Worm (Caenorhabditis elegans) whole organism, L1 larva: ENCODE results near the gene Y54G2A.52.

ENCODE experiments used
- ama-1 ChIP-seq: fragments of 150-350 bp; optimal IDR thresholded peaks from 2 replicates; lab custom pipeline; 2014
- blmp-1 ChIP-seq: fragments of 150-350 bp; optimal IDR thresholded peaks from 2 replicates; lab custom pipeline; 2014; ENCODE audit warnings: missing biosample characterization, missing genetic modification characterization
- ceh-82 ChIP-seq, 3 experiments: fragments of 150-350 bp in 1 of 3; sonication (generic microtip) in 2 of 3; optimal IDR thresholded peaks; 2 replicates each; lab custom pipeline; 2014 to 2017; ENCODE audit warnings: missing biosample characterization in 3 of 3, missing genetic modification characterization in 3 of 3
- ceh-88 ChIP-seq: fragments of 200-800 bp; sonication (Bioruptor generic); IDR thresholded peaks from 2 replicates; pipeline ENCODE4 v1.3.6; 2022; ENCODE audit warnings: missing genetic modification characterization, missing compliant biosample characterization
- dpl-1 ChIP-seq, 3 experiments: fragments of 150-350 bp in 2 of 3; sonication (generic microtip) in 1 of 3; optimal IDR thresholded peaks; 2 replicates each; lab custom pipeline; 2014 to 2017; ENCODE audit warnings: missing biosample characterization in 3 of 3, missing genetic modification characterization in 3 of 3, missing genetic modification reagents in 3 of 3
- efl-1 ChIP-seq, 4 experiments: fragments of 150-350 bp; optimal IDR thresholded peaks in 3 of 4; peaks in 1 of 4; 1 replicate in 1 of 4; 2 replicates in 3 of 4; lab custom pipeline; 2014; ENCODE audit warnings: missing biosample characterization in 2 of 4, missing genetic modification characterization in 2 of 4, missing genetic modification reagents in 2 of 4
- efl-3 ChIP-seq: fragments of 200-800 bp; sonication (Bioruptor generic); optimal IDR thresholded peaks from 2 replicates; lab custom pipeline; 2018; ENCODE audit warnings: mild to moderate bottlenecking, missing genetic modification characterization, missing compliant biosample characterization
- egl-13 ChIP-seq: sonication (generic microtip); optimal IDR thresholded peaks from 2 replicates; lab custom pipeline; 2016; ENCODE audit warnings: missing genotype, missing genetic modification reagents, missing genetic modification characterization, missing compliant biosample characterization
- egl-27 ChIP-seq, 2 experiments: fragments of 150-350 bp in 1 of 2; sonication (generic microtip); optimal IDR thresholded peaks; 3 replicates each; lab custom pipeline; 2017 to 2018; ENCODE audit warnings: missing biosample characterization in 2 of 2, missing genetic modification characterization in 2 of 2, missing genetic modification reagents in 2 of 2
- elt-2 ChIP-seq: sonication (generic microtip); optimal IDR thresholded peaks from 2 replicates; lab custom pipeline; 2016; ENCODE audit warnings: missing genetic modification characterization, mild to moderate bottlenecking, inconsistent platforms, missing compliant biosample characterization, missing genetic modification reagents
- ets-5 ChIP-seq: fragments of 200-800 bp; sonication (Bioruptor generic); IDR thresholded peaks from 2 replicates; pipeline ENCODE4 v1.3.6; 2022; ENCODE audit warnings: missing genetic modification characterization, missing compliant biosample characterization
- fkh-10 ChIP-seq: sonication (generic microtip); optimal IDR thresholded peaks from 2 replicates; lab custom pipeline; 2017; ENCODE audit warnings: missing biosample characterization, missing genetic modification reagents, missing genetic modification characterization
- fos-1 ChIP-seq: fragments of 150-350 bp; optimal IDR thresholded peaks from 2 replicates; lab custom pipeline; 2014; ENCODE audit warnings: missing biosample characterization, missing genetic modification characterization
- grh-1 ChIP-seq: fragments of 200-800 bp; sonication (Bioruptor generic); IDR thresholded peaks from 2 replicates; pipeline ENCODE4 v1.3.6; 2022; ENCODE audit warnings: missing genetic modification reagents, missing genetic modification characterization, missing compliant biosample characterization
- jun-1 ChIP-seq: fragments of 150-350 bp; optimal IDR thresholded peaks from 2 replicates; lab custom pipeline; 2014; ENCODE audit warnings: missing biosample characterization, missing genetic modification reagents, missing genetic modification characterization
- lin-14 ChIP-seq: fragments of 200-800 bp; sonication (Bioruptor generic); optimal IDR thresholded peaks from 2 replicates; lab custom pipeline; 2018; ENCODE audit warnings: mild to moderate bottlenecking, missing genetic modification characterization, moderate library complexity, missing compliant biosample characterization
- lin-15B ChIP-seq: fragments of 150-350 bp; sonication (generic microtip); optimal IDR thresholded peaks from 3 replicates; lab custom pipeline; 2014; ENCODE audit warnings: missing biosample characterization, missing genetic modification characterization
- lin-35 ChIP-seq, 2 experiments: fragments of 150-350 bp; optimal IDR thresholded peaks; 2 replicates each; lab custom pipeline; 2014; ENCODE audit warnings: missing biosample characterization in 2 of 2, missing genetic modification characterization in 2 of 2, missing genetic modification reagents in 2 of 2
- mep-1 ChIP-seq: fragments of 150-350 bp; optimal IDR thresholded peaks from 2 replicates; lab custom pipeline; 2014; ENCODE audit warnings: missing biosample characterization, missing genetic modification characterization
- nhr-12 ChIP-seq: sonication (generic microtip); optimal IDR thresholded peaks from 2 replicates; lab custom pipeline; 2017; ENCODE audit warnings: missing biosample characterization, missing genetic modification characterization
- nhr-19 ChIP-seq: fragments of 200-800 bp; sonication (Bioruptor generic); conservative IDR thresholded peaks from 2 replicates; pipeline ENCODE4 v1.3.6; 2022; ENCODE audit warnings: missing genetic modification characterization, missing compliant biosample characterization
- nhr-237 ChIP-seq: fragments of 150-350 bp; optimal IDR thresholded peaks from 2 replicates; lab custom pipeline; 2014; ENCODE audit warnings: missing biosample characterization, missing genetic modification characterization
- nhr-28 ChIP-seq: fragments of 150-350 bp; optimal IDR thresholded peaks from 2 replicates; lab custom pipeline; 2014; ENCODE audit warnings: missing biosample characterization, missing genetic modification characterization
- nhr-85 ChIP-seq: sonication (generic microtip); peaks from one replicate; lab custom pipeline; 2016; ENCODE audit warnings: missing genetic modification characterization, inconsistent platforms, missing compliant biosample characterization
- pax-3 ChIP-seq: fragments of 200-800 bp; sonication (Bioruptor generic); optimal IDR thresholded peaks from 2 replicates; lab custom pipeline; 2018; ENCODE audit warnings: mild to moderate bottlenecking, missing genetic modification characterization, moderate library complexity, missing compliant biosample characterization
- pqm-1 ChIP-seq: sonication (generic microtip); optimal IDR thresholded peaks from 3 replicates; lab custom pipeline; 2017; ENCODE audit warnings: missing biosample characterization, missing genetic modification characterization
- snpc-4 ChIP-seq: fragments of 150-350 bp; optimal IDR thresholded peaks from 2 replicates; lab custom pipeline; 2014; ENCODE audit warnings: missing biosample characterization, missing genetic modification characterization
- sup-37 ChIP-seq: fragments of 200-800 bp; sonication (Bioruptor generic); optimal IDR thresholded peaks from 2 replicates; lab custom pipeline; 2018; ENCODE audit warnings: mild to moderate bottlenecking, missing genetic modification characterization, missing compliant biosample characterization
- swsn-7 ChIP-seq: sonication (generic microtip); optimal IDR thresholded peaks from 2 replicates; lab custom pipeline; 2016; ENCODE audit warnings: missing genetic modification characterization, missing compliant biosample characterization
- unc-130 ChIP-seq: fragments of 150-350 bp; optimal IDR thresholded peaks from 2 replicates; lab custom pipeline; 2017; ENCODE audit warnings: missing biosample characterization, missing genetic modification characterization, inconsistent platforms
- unc-86 ChIP-seq: sonication (generic microtip); optimal IDR thresholded peaks from 2 replicates; lab custom pipeline; 2016; ENCODE audit warnings: missing genetic modification characterization, missing compliant biosample characterization
- unc-98 ChIP-seq: fragments of 200-800 bp; sonication (Bioruptor generic); IDR thresholded peaks from 2 replicates; pipeline ENCODE4 v1.3.6; 2022; ENCODE audit warnings: missing genetic modification characterization, missing compliant biosample characterization

Gene Y54G2A.52

DNA sequence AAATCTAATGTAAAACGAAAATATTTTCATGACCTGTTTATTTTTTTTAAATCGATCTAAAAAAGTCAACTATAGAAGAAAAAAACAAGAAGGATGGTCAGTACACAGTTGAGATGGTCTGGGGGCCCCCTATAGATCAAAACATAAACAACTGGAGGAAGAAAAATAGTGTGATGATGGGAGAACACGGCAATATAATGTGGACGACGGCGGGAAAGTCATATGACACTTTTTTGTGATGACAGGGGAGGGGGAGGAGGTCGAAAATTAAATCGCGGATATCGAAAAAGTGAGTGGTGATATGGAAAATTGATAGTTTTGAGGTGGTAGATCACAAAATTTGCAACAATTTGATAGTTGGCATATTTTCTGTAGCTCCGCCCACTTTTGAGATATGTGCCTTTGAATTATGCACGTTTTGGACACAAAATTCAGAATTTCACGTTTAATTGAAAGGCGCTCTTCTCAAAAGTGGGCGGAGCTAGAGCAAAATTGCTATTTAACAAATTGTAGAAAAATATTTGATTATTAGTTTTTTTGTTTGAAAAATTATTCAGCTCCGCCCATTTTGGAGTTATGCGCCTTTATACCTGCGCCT is 25.0 kb downstream of the Y54G2A.52 start (continued):
- TF ChIP-seq efl-1 (optimal IDR thresholded peaks at IDR 0.05; lab: Kevin White, UChicago): no peak
- TF ChIP-seq efl-1 (GFP tag; optimal IDR thresholded peaks at IDR 0.05 in 1 of 2; lab: Kevin White, UChicago): peak; percentile 11 to 64
- TF ChIP-seq egl-13 (tag; lab: Kevin White, UChicago): no peak
- no peak for TF ChIP-seq nhr-12 (tag; lab: Kevin White, UChicago)
- TF ChIP-seq nhr-237 (tag; lab: Kevin White, UChicago): no peak
- TF ChIP-seq ama-1 (lab: Kevin White, UChicago): peak; percentile 73
- no peak for TF ChIP-seq unc-98 (GFP tag; lab: Robert Waterston, UW)
- TF ChIP-seq swsn-7: peak; percentile 19
- TF ChIP-seq ceh-82 (tag; optimal IDR thresholded peaks at IDR 0.05; lab: Kevin White, UChicago): no peak
- no peak for TF ChIP-seq efl-3 (GFP tag; lab: Kevin White, UChicago)
- no peak for TF ChIP-seq lin-15B
- no peak for TF ChIP-seq pqm-1
- TF ChIP-seq ceh-88 (GFP tag; lab: Robert Waterston, UW): no peak

DNA sequence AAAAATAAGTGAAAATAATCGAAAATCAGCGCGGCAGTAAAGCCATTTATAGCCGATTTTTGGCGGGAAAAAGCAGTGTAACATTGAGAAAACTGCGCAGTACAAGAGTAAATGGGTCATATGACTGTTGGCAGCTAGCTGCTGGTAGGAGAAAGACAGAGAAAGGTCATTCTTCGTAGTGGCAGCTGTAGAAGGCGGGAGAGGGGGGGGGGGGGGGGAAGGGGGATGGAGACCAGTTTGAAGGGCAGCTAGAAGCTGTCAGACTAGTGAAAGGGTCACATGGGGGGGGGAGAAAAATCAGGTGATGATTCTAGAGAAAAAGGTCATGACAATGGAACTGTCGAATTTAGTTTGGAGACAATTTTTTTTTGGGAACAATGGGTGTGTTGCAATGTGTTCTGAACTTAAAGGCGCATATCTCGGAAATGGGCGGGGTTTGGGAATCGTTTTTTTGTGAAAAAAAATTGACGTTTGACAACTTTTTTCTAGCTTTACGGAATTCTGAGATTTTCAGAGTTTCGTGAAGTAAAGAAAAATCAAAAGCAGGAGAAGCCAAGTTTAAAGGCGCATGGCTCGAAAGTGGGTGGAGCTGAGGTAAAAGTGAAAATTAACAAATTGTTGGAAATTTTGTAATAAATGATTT is 26.2 kb downstream of the Y54G2A.52 start:
- peak; percentile 28 for TF ChIP-seq mep-1 (tag; lab: Kevin White, UChicago)
- TF ChIP-seq dpl-1 (GFP tag; optimal IDR thresholded peaks at IDR 0.05; lab: Kevin White, UChicago): peak in 2 of 3 experiments; percentile 20 to 45
- TF ChIP-seq jun-1 (tag; lab: Kevin White, UChicago): no peak
- TF ChIP-seq efl-1 (optimal IDR thresholded peaks at IDR 0.05; lab: Kevin White, UChicago): no peak
- TF ChIP-seq efl-1 (GFP tag; optimal IDR thresholded peaks at IDR 0.05 in 1 of 2; lab: Kevin White, UChicago): peak in 1 of 2 experiments; percentile 15
- TF ChIP-seq grh-1 (GFP tag; lab: Robert Waterston, UW): peak; percentile 79
- TF ChIP-seq blmp-1: peak; percentile 62
- TF ChIP-seq sup-37 (GFP tag; lab: Kevin White, UChicago): no peak
- no peak for TF ChIP-seq ets-5 (GFP tag; lab: Robert Waterston, UW)
- TF ChIP-seq nhr-85 (tag; lab: Kevin White, UChicago): peak; percentile 94
- TF ChIP-seq unc-86: no peak
- peak; percentile 46 for TF ChIP-seq ama-1 (lab: Kevin White, UChicago)
- no peak for TF ChIP-seq unc-130 (tag; lab: Kevin White, UChicago)
- TF ChIP-seq lin-14 (GFP tag; lab: Kevin White, UChicago): peak; percentile 74
- peak in 1 of 2 experiments; percentile 31 for TF ChIP-seq lin-35 (GFP tag; optimal IDR thresholded peaks at IDR 0.05; lab: Kevin White, UChicago)
- TF ChIP-seq fos-1 (tag; lab: Kevin White, UChicago): no peak
- no peak for TF ChIP-seq pqm-1
- 0 out of 2 replicates have a peak, but pooled peaks have one; percentile 23 for TF ChIP-seq nhr-19 (GFP tag; lab: Robert Waterston, UW)
- TF ChIP-seq pax-3 (tag; lab: Kevin White, UChicago): peak; percentile 44

- no peak for TF ChIP-seq snpc-4 (tag; lab: Kevin White, UChicago)
- TF ChIP-seq elt-2 (tag; lab: Kevin White, UChicago): no peak
- TF ChIP-seq egl-27 (tag; optimal IDR thresholded peaks at IDR 0.05; lab: Kevin White, UChicago): no peak
- TF ChIP-seq nhr-237 (tag; lab: Kevin White, UChicago): no peak
- TF ChIP-seq efl-1 (optimal IDR thresholded peaks at IDR 0.05; lab: Kevin White, UChicago): no peak
- peak in 1 of 2 experiments; percentile 74 for TF ChIP-seq efl-1 (GFP tag; optimal IDR thresholded peaks at IDR 0.05 in 1 of 2; lab: Kevin White, UChicago)
- no peak for TF ChIP-seq ama-1 (lab: Kevin White, UChicago)
- TF ChIP-seq efl-3 (GFP tag; lab: Kevin White, UChicago): no peak
- TF ChIP-seq nhr-28 (tag; lab: Kevin White, UChicago): no peak
Measured at ce11 chrIV:2771692-2772091, 26.8 kb downstream of the Y54G2A.52 start, which contains the start of gene Y54G2A.11. Gene Y54G2A.11 (minus strand): TSS chrIV:2771792.

ce11 chrIV:2770835-2771234 is 27.7 kb downstream of the Y54G2A.52 start:
- TF ChIP-seq ama-1 (lab: Kevin White, UChicago) (peak; percentile 10), fkh-10 (GFP tag; lab: Kevin White, UChicago) (no peak), efl-1 (optimal IDR thresholded peaks at IDR 0.05; lab: Kevin White, UChicago) (no peak), efl-1 (GFP tag; optimal IDR thresholded peaks at IDR 0.05 in 1 of 2; lab: Kevin White, UChicago) (peak in 1 of 2 experiments; percentile 34)
